Worm (Caenorhabditis elegans): ENCODE measurements around the gene grl-18.

DNA sequence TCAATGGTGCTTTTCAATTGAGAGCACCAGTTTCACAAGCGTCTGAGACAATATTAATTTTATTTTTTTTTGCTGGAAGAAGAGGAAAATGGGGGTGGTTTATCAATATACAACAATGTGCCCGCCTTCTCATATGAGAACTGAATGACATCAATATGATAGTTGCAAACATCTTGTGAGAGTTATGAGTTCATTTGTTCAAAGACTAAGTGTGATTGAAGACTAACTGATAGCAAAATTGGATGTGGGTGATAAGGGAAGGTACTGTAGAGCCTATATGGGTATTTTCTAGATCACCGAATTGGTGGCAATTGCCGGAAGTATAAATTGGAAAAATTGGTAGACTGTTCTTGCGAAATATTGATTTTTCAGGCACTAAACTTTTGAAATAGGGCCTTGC, 23.9 kb upstream of the grl-18 start:
- TF ChIP-seq nhr-11 (tag; optimal IDR thresholded peaks at IDR 0.05) (no peak), nhr-76 (tag; optimal IDR thresholded peaks at IDR 0.05) (no peak), nfya-1 (tag; optimal IDR thresholded peaks at IDR 0.05; ENCODE audit: insufficient read depth) (no peak)
